Fruit fly (Drosophila melanogaster) whole organism, larva: Measurements from ENCODE around the gene Six4.

ENCODE experiments used
- noc ChIP-seq: fragments of 200-800 bp; sonication (Bioruptor generic); optimal IDR thresholded peaks from 3 replicates; lab custom pipeline; 2019; ENCODE audit warnings: missing biosample characterization, mild to moderate bottlenecking, missing genetic modification characterization, moderate library complexity

Gene Six4

DNA sequence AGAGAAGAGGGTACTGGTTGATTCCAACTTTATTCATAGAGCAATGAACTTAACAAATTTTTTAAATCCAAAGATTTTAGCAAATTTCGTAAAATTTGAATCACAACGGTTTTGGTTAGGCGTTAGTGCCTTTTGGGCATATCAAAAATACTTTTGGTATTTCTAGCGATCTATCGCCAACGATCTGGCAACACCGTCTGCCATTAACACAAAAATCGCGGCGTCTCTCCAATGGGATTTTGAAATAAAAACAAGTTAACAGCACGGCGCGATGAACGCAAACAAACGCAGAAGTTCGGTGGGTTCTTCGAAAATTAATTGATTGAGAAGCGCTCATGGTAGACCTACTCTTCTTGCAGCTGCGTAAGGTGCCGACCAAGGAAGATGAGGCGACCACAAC is 7.6 kb upstream of the Six4 start, which contains the start of gene Spc105R:
Spc105R (plus strand) TSS at position 203 of the 400 bp plus-strand sequence.
- no peak for TF ChIP-seq noc

- no peak for TF ChIP-seq noc
These were observed 5.8 kb upstream of the Six4 start, which contains the start of the genes CG3698 and tzn for dm6 chr3L:20798325-20798846. Gene CG3698 (minus strand): TSS chr3L:20798375. Gene tzn (plus strand): TSS chr3L:20798645.

DNA sequence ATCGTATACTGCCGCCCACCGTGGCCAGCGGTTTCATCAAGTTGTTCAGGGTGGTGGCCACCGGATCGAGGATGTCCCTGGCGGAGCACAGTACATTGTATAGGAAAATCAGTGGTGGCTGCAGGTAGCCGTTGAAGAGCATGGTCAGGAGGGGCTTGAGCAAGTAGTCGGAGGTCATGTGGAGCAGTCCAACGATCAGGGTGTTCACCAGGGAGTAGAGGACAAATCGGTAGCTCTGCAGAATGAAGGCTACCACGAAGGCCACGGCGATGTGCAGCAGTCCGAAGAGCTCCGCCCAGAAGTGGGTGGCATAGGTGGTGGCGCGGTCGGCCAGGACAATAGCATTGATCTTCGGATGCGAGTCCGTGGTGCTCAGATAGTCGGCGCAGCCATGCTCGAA is 4.8 kb upstream of the Six4 start:
- no peak for TF ChIP-seq noc

- TF ChIP-seq noc: no peak
These were observed 4.2 kb upstream of the Six4 start for dm6 chr3L:20796757-20797156.

DNA sequence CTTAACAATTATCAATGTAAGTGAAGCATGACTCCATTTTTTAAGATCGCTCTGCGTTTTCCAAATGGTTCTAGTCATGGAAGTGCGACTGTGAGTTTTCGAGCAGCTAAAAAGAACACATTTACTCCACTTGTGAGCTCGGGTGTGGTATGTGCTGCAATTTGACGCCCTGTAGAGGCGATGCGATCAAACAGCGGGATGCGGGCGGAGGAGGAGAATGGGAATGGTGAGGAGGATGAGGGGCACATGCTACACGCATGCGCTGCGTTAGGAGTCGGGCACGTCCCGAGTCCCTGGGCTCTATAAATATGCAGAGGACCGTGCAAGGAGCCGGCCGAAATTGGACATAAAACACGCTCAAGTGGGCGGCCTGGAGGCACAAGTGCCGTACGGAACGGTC is 3.3 kb downstream of the Six4 start:
- no peak for TF ChIP-seq noc

DNA sequence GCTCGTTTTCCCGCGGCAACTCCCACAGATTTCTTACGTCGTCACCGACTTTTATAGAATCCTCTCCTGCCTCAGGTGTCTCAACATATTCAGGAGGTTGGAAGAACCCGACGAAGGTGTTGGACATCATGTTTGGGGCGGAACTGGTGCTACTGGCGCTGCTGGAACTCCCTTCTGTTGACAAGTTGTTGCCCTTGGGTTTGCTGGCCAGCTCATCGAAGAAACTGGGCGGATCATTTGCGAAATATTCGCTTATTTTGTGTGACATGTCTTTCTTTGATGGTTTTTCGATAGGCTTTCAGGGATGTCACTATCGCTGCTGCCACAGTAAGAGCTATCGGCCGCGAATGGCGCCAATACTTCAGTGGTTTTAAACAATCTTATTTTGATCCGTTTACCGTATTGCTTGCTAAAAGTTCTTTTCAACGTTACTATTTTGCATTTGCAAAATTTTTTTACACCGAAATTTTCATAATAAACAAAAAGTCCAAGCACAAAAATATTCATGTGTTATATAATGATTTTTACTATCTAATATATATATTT is 4.7 kb downstream of the Six4 start, which contains the start of gene CG11396:
CG11396 (minus strand) TSS at position 303 of the 546 bp plus-strand sequence.
- no peak for TF ChIP-seq noc

- TF ChIP-seq noc: no peak
These were observed 6.7 kb downstream of the Six4 start, which contains the start of gene Pcif1 for dm6 chr3L:20785742-20786427. Gene Pcif1 (minus strand): TSS chr3L:20786197.

- peak; percentile 66 for TF ChIP-seq noc
These were observed 7.5 kb downstream of the Six4 start for dm6 chr3L:20784812-20785671.

dm6 chr3L:20784394-20784793 is 8.2 kb downstream of the Six4 start:
- no peak for TF ChIP-seq noc

DNA sequence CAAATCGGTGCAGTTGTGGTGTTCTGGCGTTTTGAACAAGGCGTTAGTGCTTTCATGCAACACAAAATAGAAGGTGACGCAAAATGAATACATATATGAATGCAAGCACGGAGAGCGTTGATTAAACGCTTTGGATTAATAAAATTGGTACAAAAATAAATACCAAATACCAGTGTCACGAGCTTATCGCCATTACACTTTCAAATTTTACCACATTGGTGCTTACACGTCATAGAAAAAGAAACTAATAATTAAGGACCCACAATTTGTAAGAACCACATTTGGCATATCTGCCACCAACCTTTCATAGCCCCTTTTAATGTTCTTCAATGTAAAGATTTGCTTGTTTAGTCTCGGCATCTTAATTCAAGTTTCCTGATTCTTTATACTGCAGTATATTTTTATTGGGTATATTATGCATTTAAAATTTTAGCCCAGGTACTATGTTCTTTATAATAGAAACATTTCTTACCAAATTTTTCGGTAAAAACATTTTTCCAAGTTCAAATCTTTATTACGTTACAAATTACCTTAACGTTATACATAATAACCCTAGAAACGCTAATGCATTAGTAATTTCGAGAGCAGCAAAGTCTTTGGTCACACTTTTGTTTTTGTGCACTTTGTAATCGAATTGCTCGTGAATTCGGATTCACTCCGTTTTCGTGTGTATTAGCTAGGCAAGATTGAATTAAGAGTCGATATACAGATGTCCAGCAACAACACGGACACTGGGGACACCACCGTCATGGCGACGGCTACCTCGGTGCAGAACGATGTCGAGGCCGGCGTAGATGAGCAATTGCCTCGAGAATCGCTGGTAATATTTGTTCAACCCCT is 14.1 kb downstream of the Six4 start, which contains the start of the genes Pex16 and Pex14:
Pex16 (minus strand) TSS at position 41 of the 840 bp plus-strand sequence.
Pex14 (plus strand) TSS at position 576 of the 840 bp plus-strand sequence.
- no peak for TF ChIP-seq noc

DNA sequence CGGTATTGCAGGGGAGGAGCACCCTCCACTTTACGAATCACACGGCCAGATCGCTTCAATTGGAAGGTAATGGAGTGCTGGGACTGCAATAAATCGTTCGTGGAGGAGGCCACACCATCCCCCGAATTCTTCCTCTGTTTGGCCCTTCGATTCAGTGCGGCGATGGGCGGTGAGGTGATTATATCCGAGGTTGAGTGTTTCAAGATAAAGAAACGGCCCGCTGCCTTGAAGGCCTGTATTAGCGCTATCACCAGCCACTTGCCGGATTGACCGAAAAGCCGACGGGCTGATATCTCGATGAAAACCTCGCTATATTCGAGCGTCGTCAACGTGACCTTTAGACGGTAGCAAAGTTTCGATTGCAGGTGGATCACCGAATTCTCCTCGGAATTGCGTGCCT is 15.1 kb downstream of the Six4 start:
- TF ChIP-seq noc: no peak

- no peak for TF ChIP-seq noc
These were observed 19.9 kb downstream of the Six4 start for dm6 chr3L:20772647-20773015.

DNA sequence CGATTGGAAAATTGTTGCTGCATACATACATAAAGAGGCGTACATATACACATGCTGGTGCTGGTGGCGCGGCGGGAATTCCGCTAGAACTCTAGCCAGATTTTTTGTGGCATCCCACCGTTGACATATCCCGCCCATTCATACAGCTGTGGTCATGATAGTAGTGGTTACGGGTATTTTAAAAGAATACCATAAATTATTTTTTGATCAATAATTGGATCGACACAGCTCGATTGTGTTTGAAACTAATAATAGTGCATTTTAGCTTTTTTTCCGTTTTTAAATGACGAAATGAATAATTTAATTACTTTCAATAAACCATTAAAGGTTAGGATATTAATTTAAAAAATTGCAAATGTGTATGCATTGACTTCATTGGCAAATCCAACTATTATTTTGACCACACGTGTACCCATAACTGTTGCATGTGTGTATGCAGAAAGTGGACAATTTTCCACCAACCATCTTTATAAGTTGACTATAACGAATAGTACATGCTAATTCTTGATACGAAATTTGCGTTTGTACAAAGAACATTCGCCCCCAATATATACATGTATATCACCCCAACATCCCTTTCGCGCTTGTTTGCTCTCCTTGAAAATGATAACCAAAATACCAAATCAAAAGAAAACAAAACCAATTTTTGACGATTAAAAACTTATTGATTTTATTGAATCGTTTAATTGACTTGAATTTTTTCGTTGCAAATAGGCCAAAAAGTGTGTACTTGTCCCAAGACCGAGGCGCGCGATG is 20.5 kb downstream of the Six4 start:
- TF ChIP-seq noc: peak; percentile 38

- TF ChIP-seq noc: no peak
These were observed 21.3 kb downstream of the Six4 start, which contains the start of the genes CG4042 and Pitslre for dm6 chr3L:20771001-20771890. Gene CG4042 (minus strand): TSS chr3L:20771507. Gene Pitslre (plus strand): TSS chr3L:20771528.
